Worm (Caenorhabditis elegans) whole organism, L4 larva: Measurements from ENCODE around the gene set-16.

Source experiments
- F44E2.7 ChIP-seq: fragments of 200-800 bp; sonication (Bioruptor generic); IDR thresholded peaks from 2 replicates; pipeline ENCODE4 v2.1.2; 2022; ENCODE audit warnings: missing genetic modification characterization, missing compliant biosample characterization
- T26A8.4 ChIP-seq: fragments of 200-800 bp; sonication (Bioruptor generic); IDR thresholded peaks from 2 replicates; pipeline ENCODE4 v1.3.6; 2022; ENCODE audit warnings: missing genetic modification characterization, missing compliant biosample characterization
- aha-1 ChIP-seq: fragments of 150-350 bp; peaks from one replicate; lab custom pipeline; 2014; ENCODE audit warnings: missing biosample characterization, missing genetic modification characterization
- ceh-44 ChIP-seq: fragments of 200-800 bp; sonication (Bioruptor generic); IDR thresholded peaks from 2 replicates; pipeline ENCODE4 v1.3.6; 2022; ENCODE audit warnings: missing genetic modification reagents, missing genetic modification characterization, missing compliant biosample characterization
- ceh-82 ChIP-seq: sonication (generic microtip); optimal IDR thresholded peaks from 2 replicates; lab custom pipeline; 2017; ENCODE audit warnings: missing biosample characterization, missing genetic modification characterization
- ces-1 ChIP-seq: fragments of 150-350 bp; sonication (generic microtip); optimal IDR thresholded peaks from 4 replicates; lab custom pipeline; 2014; ENCODE audit warnings: missing biosample characterization, missing genetic modification reagents, missing genetic modification characterization
- ctbp-1 ChIP-seq: fragments of 200-800 bp; sonication (Bioruptor generic); IDR thresholded peaks from 2 replicates; pipeline ENCODE4 v1.3.6; 2022; ENCODE audit warnings: missing genetic modification reagents, missing genetic modification characterization, missing compliant biosample characterization
- daf-16 ChIP-seq, 3 experiments: sonication (generic microtip); optimal IDR thresholded peaks; 2 replicates each; lab custom pipeline; 2016 to 2017; ENCODE audit warnings: missing genetic modification characterization in 3 of 3, missing genetic modification reagents in 3 of 3, mild to moderate bottlenecking in 2 of 3, missing compliant biosample characterization in 2 of 3, missing biosample characterization in 1 of 3, moderate library complexity in 1 of 3
- dve-1 ChIP-seq: sonication (generic microtip); optimal IDR thresholded peaks from 2 replicates; lab custom pipeline; 2017; ENCODE audit warnings: antibody characterized with exemption, mild to moderate bottlenecking, missing genetic modification characterization, missing compliant biosample characterization; ENCODE audit not compliant: insufficient read depth
- egl-43 ChIP-seq: fragments of 200-800 bp; sonication (Bioruptor generic); IDR thresholded peaks from 2 replicates; pipeline ENCODE4 v1.3.6; 2022; ENCODE audit warnings: missing genetic modification reagents, missing genetic modification characterization, missing compliant biosample characterization
- hlh-11 ChIP-seq: fragments of 200-800 bp; sonication (Bioruptor generic); optimal IDR thresholded peaks from 2 replicates; lab custom pipeline; 2018; ENCODE audit warnings: mild to moderate bottlenecking, missing genetic modification characterization, missing compliant biosample characterization
- lim-7 ChIP-seq: fragments of 200-800 bp; sonication (Bioruptor generic); IDR thresholded peaks from 2 replicates; pipeline ENCODE4 v1.3.6; 2022; ENCODE audit warnings: missing genetic modification characterization, missing compliant biosample characterization
- lin-13 ChIP-seq: fragments of 150-350 bp; optimal IDR thresholded peaks from 2 replicates; lab custom pipeline; 2014; ENCODE audit warnings: missing biosample characterization, missing genetic modification reagents, missing genetic modification characterization
- lir-3 ChIP-seq: sonication (generic microtip); optimal IDR thresholded peaks from 2 replicates; lab custom pipeline; 2016; ENCODE audit warnings: mild to moderate bottlenecking, missing genetic modification characterization, missing compliant biosample characterization
- mep-1 ChIP-seq: fragments of 150-350 bp; sonication (generic microtip); optimal IDR thresholded peaks from 3 replicates; lab custom pipeline; 2014; ENCODE audit warnings: missing biosample characterization, missing genetic modification characterization
- mes-2 ChIP-seq: sonication (generic microtip); optimal IDR thresholded peaks from 2 replicates; lab custom pipeline; 2016; ENCODE audit warnings: missing genotype, mild to moderate bottlenecking, missing genetic modification characterization, missing compliant biosample characterization; ENCODE audit not compliant: poor library complexity, severe bottlenecking
- nhr-10 ChIP-seq: fragments of 150-350 bp; optimal IDR thresholded peaks from 2 replicates; lab custom pipeline; 2014; ENCODE audit warnings: missing biosample characterization, missing genetic modification characterization
- nhr-111 ChIP-seq: fragments of 200-800 bp; sonication (Bioruptor generic); optimal IDR thresholded peaks from 2 replicates; lab custom pipeline; 2018; ENCODE audit warnings: mild to moderate bottlenecking, missing genetic modification characterization, missing compliant biosample characterization
- nhr-25 ChIP-seq: sonication (generic microtip); optimal IDR thresholded peaks from 2 replicates; lab custom pipeline; 2017; ENCODE audit warnings: missing genetic modification characterization, mild to moderate bottlenecking, missing compliant biosample characterization, antibody characterized with exemption, moderate library complexity, borderline replicate concordance; ENCODE audit not compliant: insufficient read depth
- nhr-28 ChIP-seq: fragments of 150-350 bp; optimal IDR thresholded peaks from 2 replicates; lab custom pipeline; 2014; ENCODE audit warnings: missing biosample characterization, missing genetic modification characterization
- pha-4 ChIP-seq, 2 experiments: fragments of 150-350 bp in 1 of 2; fragments of 200-800 bp in 1 of 2; sonication (Bioruptor generic) in 1 of 2; IDR thresholded peaks in 1 of 2; optimal IDR thresholded peaks in 1 of 2; 2 replicates each; pipeline versions ENCODE4 v1.3.6 to Lab custom; 2014 to 2022; ENCODE audit warnings: missing genetic modification characterization in 2 of 2, missing genetic modification reagents in 2 of 2, missing biosample characterization in 1 of 2, missing compliant biosample characterization in 1 of 2
- php-3 ChIP-seq: fragments of 200-800 bp; sonication (Bioruptor generic); IDR thresholded peaks from 2 replicates; pipeline ENCODE4 v1.3.6; 2022; ENCODE audit warnings: missing genetic modification reagents, missing genetic modification characterization, missing compliant biosample characterization
- pqm-1 ChIP-seq: sonication (generic microtip); optimal IDR thresholded peaks from 2 replicates; lab custom pipeline; 2017; ENCODE audit warnings: missing biosample characterization, missing genetic modification characterization
- set-16 ChIP-seq: fragments of 200-800 bp; sonication (Bioruptor generic); IDR thresholded peaks from 2 replicates; pipeline ENCODE4 v1.3.6; 2022; ENCODE audit warnings: missing genetic modification reagents, missing genetic modification characterization, missing compliant biosample characterization
- spr-3 ChIP-seq: fragments of 200-800 bp; sonication (Bioruptor generic); optimal IDR thresholded peaks from 2 replicates; lab custom pipeline; 2018; ENCODE audit warnings: mild to moderate bottlenecking, missing genetic modification characterization, missing compliant biosample characterization
- unc-39 ChIP-seq: sonication (generic microtip); optimal IDR thresholded peaks from 2 replicates; lab custom pipeline; 2017; ENCODE audit warnings: missing biosample characterization, missing genetic modification characterization
- unc-62 ChIP-seq, 3 experiments: fragments of 150-350 bp in 1 of 3; sonication (generic microtip); optimal IDR thresholded peaks in 2 of 3; peaks in 1 of 3; 1 replicate in 1 of 3; 2 replicates in 2 of 3; lab custom pipeline; 2014 to 2017; ENCODE audit warnings: missing biosample characterization in 3 of 3, missing genetic modification characterization in 3 of 3, missing genetic modification reagents in 3 of 3, missing genotype in 1 of 3
- zfp-2 ChIP-seq: sonication (generic microtip); optimal IDR thresholded peaks from 2 replicates; lab custom pipeline; 2016; ENCODE audit warnings: mild to moderate bottlenecking, missing genetic modification characterization, missing compliant biosample characterization
- ztf-11 ChIP-seq: fragments of 150-350 bp; optimal IDR thresholded peaks from 2 replicates; lab custom pipeline; 2014; ENCODE audit warnings: missing biosample characterization, missing genetic modification characterization
- ztf-7 ChIP-seq: fragments of 150-350 bp; optimal IDR thresholded peaks from 2 replicates; lab custom pipeline; 2014; ENCODE audit warnings: missing biosample characterization, missing genetic modification characterization

The set-16 gene

ce11 chrIII:13648540-13648939 lies 4.8 kb downstream of the set-16 start:
- TF ChIP-seq set-16 = peak; percentile 68
- no peak for TF ChIP-seq ces-1
- TF ChIP-seq unc-62 (GFP tag; optimal IDR thresholded peaks at IDR 0.05 in 1 of 2; lab: Kevin White, UChicago) = peak in 1 of 2 experiments; percentile 42
- TF ChIP-seq unc-62 (tag; optimal IDR thresholded peaks at IDR 0.05; lab: Kevin White, UChicago) = no peak
- TF ChIP-seq ceh-44 (GFP tag; lab: Robert Waterston, UW) = 0 out of 2 replicates have a peak, but pooled peaks have one; percentile 14
- TF ChIP-seq, all 104 proteins: peak for 3

ce11 chrIII:13651414-13651813 lies 7.7 kb downstream of the set-16 start:
- TF ChIP-seq nhr-25 (no peak), set-16 (peak; percentile 94)

DNA sequence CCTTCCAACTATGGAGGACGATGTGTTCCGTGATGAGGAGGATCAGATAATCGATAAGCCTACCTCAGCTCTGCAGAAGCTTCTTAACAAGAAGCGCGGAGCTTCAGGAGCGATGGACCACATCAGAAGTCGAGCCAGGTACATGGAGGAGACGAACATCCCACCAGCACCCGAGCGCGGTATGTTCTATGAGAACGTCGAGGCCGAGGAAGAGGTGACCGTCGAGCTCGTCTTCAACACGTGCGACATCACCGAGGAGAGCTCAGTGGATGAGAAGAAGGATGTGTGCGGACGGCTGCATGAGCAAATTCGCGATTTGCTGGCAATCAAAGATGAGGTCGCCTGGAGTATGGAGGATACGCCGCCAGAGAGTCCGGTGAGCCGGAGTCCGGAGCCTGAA lies 8.3 kb downstream of the set-16 start:
- TF ChIP-seq hlh-11 (tag; lab: Kevin White, UChicago) (no peak), set-16 (peak; percentile 39; the same call in 1 of the 2 replicates), php-3 (GFP tag; lab: Robert Waterston, UW) (0 out of 2 replicates have a peak, but pooled peaks have one; percentile 26), aha-1 (peak; percentile 91)

ce11 chrIII:13652708-13653107 lies 9.0 kb downstream of the set-16 start:
- no peak for TF ChIP-seq ceh-82 (tag; lab: Kevin White, UChicago)
- peak; percentile 77 for TF ChIP-seq set-16
- TF ChIP-seq F44E2.7 (GFP tag; lab: Robert Waterston, UW) = 0 out of 2 replicates have a peak, but pooled peaks have one; percentile 6
- TF ChIP-seq ctbp-1 (GFP tag; lab: Robert Waterston, UW) = no peak
- TF ChIP-seq T26A8.4 (GFP tag; lab: Robert Waterston, UW) = no peak
- TF ChIP-seq nhr-111 (GFP tag; lab: Kevin White, UChicago) = no peak
- TF ChIP-seq, all 104 proteins: peak for 2

DNA sequence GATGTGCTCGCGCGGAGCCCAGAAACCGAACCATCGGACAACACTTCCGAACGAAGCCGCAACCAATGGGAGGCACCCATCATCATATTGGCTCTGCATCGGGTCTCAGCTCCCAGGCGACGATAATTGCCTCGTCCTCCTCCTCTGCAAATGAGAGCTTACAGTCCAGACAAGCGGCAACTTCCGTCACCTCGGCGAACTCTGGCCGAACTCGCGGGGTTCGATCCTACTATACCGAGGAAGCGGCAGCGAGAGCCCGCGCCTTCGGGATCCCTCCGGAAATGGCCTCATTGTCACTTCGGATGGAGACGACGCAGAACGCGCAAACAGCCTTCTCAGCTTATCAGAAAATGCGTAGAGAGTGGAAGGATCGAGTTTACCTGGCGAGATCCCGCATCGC lies 11.2 kb downstream of the set-16 start:
- TF ChIP-seq spr-3 (GFP tag; lab: Kevin White, UChicago) = no peak
- TF ChIP-seq nhr-10 (tag; lab: Kevin White, UChicago) = no peak
- no peak for TF ChIP-seq lir-3 (tag; lab: Kevin White, UChicago)
- peak; percentile 89 for TF ChIP-seq set-16
- TF ChIP-seq, all 104 proteins: peak for 1

DNA sequence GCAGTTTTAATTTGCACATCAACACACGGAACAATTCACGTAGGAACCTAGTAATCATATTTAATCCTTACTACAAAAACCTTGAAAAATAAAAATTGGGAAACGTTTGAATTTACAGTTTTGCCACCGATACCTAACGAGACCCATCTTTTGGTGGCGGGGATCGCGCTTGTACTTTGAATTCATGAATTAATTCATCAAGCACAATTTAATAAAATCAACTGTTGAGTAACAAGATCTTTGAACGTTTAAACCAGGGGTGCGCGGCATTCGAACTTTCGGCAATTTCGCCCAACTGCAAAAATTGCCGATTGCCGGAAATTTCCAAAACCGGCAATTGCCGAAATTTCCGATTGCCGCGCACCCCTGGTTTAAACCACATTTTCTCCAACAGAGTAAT lies 13.0 kb downstream of the set-16 start:
- TF ChIP-seq egl-43 = peak; percentile 41; the same call in 1 of the 2 replicates
- no peak for TF ChIP-seq aha-1

- TF ChIP-seq mes-2 (tag; lab: Kevin White, UChicago) (peak; percentile 36), lin-13 (GFP tag; lab: Kevin White, UChicago) (no peak), ztf-11 (tag; lab: Kevin White, UChicago) (no peak), unc-39 (tag; lab: Kevin White, UChicago) (no peak), hlh-11 (tag; lab: Kevin White, UChicago) (peak; percentile 40), ztf-7 (tag; lab: Kevin White, UChicago) (no peak), mep-1 (peak; percentile 51), pha-4 (GFP tag; IDR thresholded peaks at IDR 0.05; lab: Robert Waterston, UW) (no peak), pha-4 (tag; optimal IDR thresholded peaks at IDR 0.05; lab: Kevin White, UChicago) (peak; percentile 19), pqm-1 (tag; lab: Kevin White, UChicago) (peak; percentile 31), nhr-28 (tag; lab: Kevin White, UChicago) (peak; percentile 34), zfp-2 (tag; lab: Kevin White, UChicago) (no peak), dve-1 (tag; lab: Kevin White, UChicago) (peak; percentile 16), daf-16 (GFP tag; optimal IDR thresholded peaks at IDR 0.05; lab: Kevin White, UChicago) (no peak), daf-16 (tag; optimal IDR thresholded peaks at IDR 0.05; lab: Kevin White, UChicago) (peak; percentile 28), lim-7 (GFP tag; lab: Robert Waterston, UW) (0 out of 2 replicates have a peak, but pooled peaks have one; percentile 35)
- TF ChIP-seq, all 104 proteins: peak for 9
Measured at ce11 chrIII:13657975-13658374, 14.3 kb downstream of the set-16 start.
